Worm (Caenorhabditis elegans) whole organism, midembryonic: ENCODE results near the gene C53A5.11.

Experiments used
- T22C8.4 ChIP-seq: fragments of 200-800 bp; sonication (Bioruptor generic); IDR thresholded peaks from 2 replicates; pipeline ENCODE4 v1.3.6; 2022; ENCODE audit warnings: missing genetic modification characterization, missing compliant biosample characterization
- cog-1 ChIP-seq: sonication (generic microtip); optimal IDR thresholded peaks from 2 replicates; lab custom pipeline; 2016; ENCODE audit warnings: missing genetic modification characterization, missing compliant biosample characterization
- flt-1 ChIP-seq: fragments of 200-800 bp; sonication (Bioruptor generic); IDR thresholded peaks from 2 replicates; pipeline ENCODE4 v1.3.6; 2022; ENCODE audit warnings: missing genetic modification characterization, missing compliant biosample characterization
- klf-2 ChIP-seq: fragments of 200-800 bp; sonication (Bioruptor generic); conservative IDR thresholded peaks from 2 replicates; pipeline ENCODE4 v1.3.6; 2022; ENCODE audit warnings: missing genetic modification reagents, missing genetic modification characterization, missing compliant biosample characterization
- med-1 ChIP-seq: sonication (generic microtip); optimal IDR thresholded peaks from 2 replicates; lab custom pipeline; 2017; ENCODE audit warnings: missing genetic modification characterization, mild to moderate bottlenecking, missing compliant biosample characterization, antibody characterized with exemption, missing genetic modification reagents; ENCODE audit not compliant: insufficient read depth
- ref-1 ChIP-seq: fragments of 200-800 bp; sonication (Bioruptor generic); conservative IDR thresholded peaks from 2 replicates; pipeline ENCODE4 v1.3.6; 2022; ENCODE audit warnings: missing genetic modification reagents, missing genetic modification characterization, missing compliant biosample characterization
- tab-1 ChIP-seq: fragments of 200-800 bp; sonication (Bioruptor generic); IDR thresholded peaks from 2 replicates; pipeline ENCODE4 v1.3.6; 2022; ENCODE audit warnings: missing genetic modification characterization, missing compliant biosample characterization
- ztf-23 ChIP-seq: fragments of 200-800 bp; sonication (Bioruptor generic); IDR thresholded peaks from 2 replicates; pipeline ENCODE4 v1.3.6; 2022; ENCODE audit warnings: missing genetic modification reagents, missing genetic modification characterization, missing compliant biosample characterization
- ztf-29 ChIP-seq: fragments of 200-800 bp; sonication (Bioruptor generic); IDR thresholded peaks from 2 replicates; pipeline ENCODE4 v1.3.6; 2022; ENCODE audit warnings: missing genetic modification reagents, missing genetic modification characterization, missing compliant biosample characterization

C53A5.11 gene

ce11 chrV:14548510-14548909, 14.2 kb upstream of the C53A5.11 start:
- TF ChIP-seq ztf-23 (GFP tag; lab: Robert Waterston, UW) (no peak), ztf-29 (no peak), klf-2 (no peak), tab-1 (GFP tag; lab: Robert Waterston, UW) (no peak), med-1 (no peak)

DNA sequence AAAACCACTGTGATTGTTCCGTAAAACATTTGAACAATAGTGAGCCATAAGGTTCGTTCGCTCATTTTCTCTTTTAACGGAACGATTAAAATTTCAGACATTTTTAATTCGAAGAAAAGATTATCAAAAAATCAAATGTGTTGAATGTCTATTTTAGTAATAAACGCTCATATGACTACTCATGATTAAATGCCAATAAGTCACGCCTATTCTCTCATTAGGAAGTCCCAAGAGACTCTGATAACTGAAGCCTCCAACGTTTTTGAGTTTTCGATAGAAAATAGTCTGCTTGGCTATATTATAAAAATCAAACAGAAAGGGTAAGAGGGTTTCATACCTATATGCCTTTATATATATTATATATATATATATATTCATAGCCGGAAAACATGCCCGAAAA, 6.5 kb upstream of the C53A5.11 start, which contains the start of gene srg-47:
Gene srg-47, minus strand, starts transcription at position 101 of the 400 bp plus-strand sequence.
- no peak for TF ChIP-seq T22C8.4 (GFP tag; lab: Robert Waterston, UW)
- no peak for TF ChIP-seq ref-1 (GFP tag; lab: Robert Waterston, UW)
- no peak for TF ChIP-seq med-1
- TF ChIP-seq ztf-29, result no peak
- no peak for TF ChIP-seq tab-1 (GFP tag; lab: Robert Waterston, UW)
- no peak for TF ChIP-seq ztf-23 (GFP tag; lab: Robert Waterston, UW)
- TF ChIP-seq flt-1, result no peak
- no peak for TF ChIP-seq klf-2
- TF ChIP-seq cog-1 (tag; lab: Kevin White, UChicago), result no peak

DNA sequence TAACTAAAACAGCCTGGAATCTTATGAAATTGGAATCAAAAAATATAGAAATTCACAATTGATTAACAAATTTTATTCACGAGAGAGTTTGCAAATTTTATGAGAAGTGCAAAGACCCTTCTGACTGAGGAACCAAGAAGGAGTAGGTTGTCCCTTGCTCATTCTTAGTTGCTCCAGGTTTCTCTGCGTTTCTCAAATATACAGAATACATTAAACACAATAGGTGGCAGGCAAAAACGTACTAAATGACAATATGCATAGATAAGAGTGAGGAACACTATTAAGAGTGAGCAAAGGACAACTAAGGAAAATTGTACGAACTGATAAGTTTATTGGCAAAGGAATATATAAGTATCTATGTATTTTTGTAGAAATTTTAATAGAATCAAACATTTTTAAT, 3.9 kb upstream of the C53A5.11 start, which contains the start of gene C53A5.9:
Gene C53A5.9, minus strand, starts transcription at position 101 of the 400 bp plus-strand sequence.
- no peak for TF ChIP-seq med-1

DNA sequence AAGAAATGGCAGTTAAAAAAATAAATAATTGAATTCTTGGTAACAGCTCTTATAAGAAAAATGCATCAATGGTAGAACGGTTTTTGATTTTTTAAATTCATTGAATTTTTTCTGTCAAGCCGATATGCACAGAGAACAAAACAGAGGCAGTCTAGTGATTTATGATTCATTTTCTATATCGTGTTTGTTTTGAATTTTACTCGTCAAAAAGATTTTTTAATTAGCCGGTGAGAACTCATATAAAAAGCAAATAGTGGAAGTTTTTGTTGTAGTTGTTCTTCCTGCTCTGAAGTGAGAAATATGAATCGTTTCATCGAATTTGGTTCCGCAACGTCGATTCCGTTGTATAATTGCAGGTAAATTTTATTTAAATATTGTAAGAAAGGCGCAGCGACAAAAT, 3.4 kb upstream of the C53A5.11 start, which contains the start of gene srt-32:
Gene srt-32, plus strand, starts transcription at position 301 of the 400 bp plus-strand sequence.
- TF ChIP-seq T22C8.4 (GFP tag; lab: Robert Waterston, UW), result no peak
- TF ChIP-seq flt-1, result no peak
- TF ChIP-seq ztf-23 (GFP tag; lab: Robert Waterston, UW), result no peak

DNA sequence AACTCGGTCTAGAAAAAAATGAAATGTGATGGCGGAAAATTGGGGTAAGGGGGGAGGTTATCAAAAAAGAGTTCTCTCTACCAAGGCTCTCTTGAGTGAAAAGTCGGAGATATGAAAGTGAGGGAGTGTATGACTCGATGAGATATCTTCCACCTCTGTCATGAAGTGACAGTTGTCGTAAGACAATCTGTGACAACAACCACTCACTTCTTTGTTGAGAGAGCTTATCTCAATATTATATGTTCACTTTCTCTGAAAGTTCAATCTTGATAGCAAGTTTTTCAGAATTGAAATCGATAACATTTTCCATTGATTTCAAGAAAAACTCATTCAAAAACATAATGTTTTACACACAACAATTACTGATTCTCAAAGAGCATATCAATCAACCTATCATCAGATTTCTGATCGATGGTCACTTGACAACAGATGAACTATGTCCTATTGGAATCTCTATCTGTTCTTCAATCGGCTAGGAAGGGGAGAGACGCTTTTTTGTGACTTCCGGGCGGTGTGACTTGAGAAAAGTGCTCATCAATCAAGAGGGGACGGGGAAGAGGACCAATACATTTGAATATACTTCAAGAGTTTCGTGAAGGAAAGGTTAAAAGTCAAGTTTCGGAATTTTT, 14.2 kb downstream of the C53A5.11 start:
- no peak for TF ChIP-seq tab-1 (GFP tag; lab: Robert Waterston, UW)
- no peak for TF ChIP-seq ztf-29
- no peak for TF ChIP-seq klf-2
- TF ChIP-seq ztf-23 (GFP tag; lab: Robert Waterston, UW), result no peak
- TF ChIP-seq T22C8.4 (GFP tag; lab: Robert Waterston, UW), result no peak
- no peak for TF ChIP-seq cog-1 (tag; lab: Kevin White, UChicago)
- TF ChIP-seq flt-1, result no peak
- no peak for TF ChIP-seq ref-1 (GFP tag; lab: Robert Waterston, UW)
- TF ChIP-seq med-1, result no peak

ce11 chrV:14579619-14580018, 16.9 kb downstream of the C53A5.11 start, which contains the start of gene gar-3:
gar-3 (minus strand) TSS chrV:14579719.
- no peak for TF ChIP-seq ztf-29
- TF ChIP-seq flt-1, result no peak

- TF ChIP-seq cog-1 (tag; lab: Kevin White, UChicago) (no peak), tab-1 (GFP tag; lab: Robert Waterston, UW) (no peak), T22C8.4 (GFP tag; lab: Robert Waterston, UW) (no peak), flt-1 (no peak), ref-1 (GFP tag; lab: Robert Waterston, UW) (no peak), med-1 (no peak), ztf-23 (GFP tag; lab: Robert Waterston, UW) (no peak), ztf-29 (no peak), klf-2 (no peak)
Measured at ce11 chrV:14585351-14585750, 22.7 kb downstream of the C53A5.11 start, which contains the start of gene Y40H4A.2. Y40H4A.2 (minus strand) TSS chrV:14585451.

DNA sequence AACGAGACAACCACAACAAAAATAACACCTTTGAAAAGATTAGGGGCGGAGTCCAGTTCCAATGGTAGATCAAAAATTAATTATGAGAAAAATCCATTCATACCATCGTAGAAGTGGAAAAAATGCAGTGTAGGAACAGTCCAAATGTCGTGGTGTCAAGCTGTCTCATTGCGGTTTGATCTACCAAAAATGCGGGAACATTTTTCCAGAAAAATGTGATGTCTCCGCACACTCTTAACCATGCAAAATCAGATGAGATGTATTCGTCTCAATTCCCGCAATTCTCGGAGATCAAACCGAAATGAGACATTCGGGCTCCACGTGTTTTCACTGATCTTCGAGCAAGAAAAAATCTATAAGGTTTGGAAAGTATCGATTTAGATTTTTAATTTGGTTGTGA, 31.4 kb downstream of the C53A5.11 start:
- TF ChIP-seq T22C8.4 (GFP tag; lab: Robert Waterston, UW) (no peak), klf-2 (no peak), med-1 (no peak)

ce11 chrV:14594943-14595342, 32.3 kb downstream of the C53A5.11 start:
- no peak for TF ChIP-seq T22C8.4 (GFP tag; lab: Robert Waterston, UW)
- TF ChIP-seq klf-2, result no peak
- no peak for TF ChIP-seq tab-1 (GFP tag; lab: Robert Waterston, UW)
- no peak for TF ChIP-seq ztf-29
- no peak for TF ChIP-seq ref-1 (GFP tag; lab: Robert Waterston, UW)
- TF ChIP-seq flt-1, result no peak
- no peak for TF ChIP-seq ztf-23 (GFP tag; lab: Robert Waterston, UW)
- no peak for TF ChIP-seq med-1
- TF ChIP-seq cog-1 (tag; lab: Kevin White, UChicago), result no peak

DNA sequence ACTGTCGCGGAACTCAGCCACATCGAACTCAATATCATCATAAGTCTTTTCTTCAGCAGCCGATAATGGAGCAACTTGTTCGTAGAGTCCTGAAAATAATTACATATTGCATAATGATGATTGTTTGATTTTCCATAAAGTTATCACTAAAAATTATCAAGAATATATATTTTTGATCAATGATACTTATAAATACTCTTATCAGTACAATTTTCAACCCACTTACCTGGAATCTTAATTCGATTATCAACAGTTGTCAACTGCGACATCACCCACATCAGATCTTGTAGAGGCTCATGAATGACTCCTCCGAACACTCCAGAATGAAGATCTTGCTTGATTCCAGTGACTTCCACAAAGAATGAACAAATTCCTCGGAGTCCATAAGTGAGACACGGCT, 33.3 kb downstream of the C53A5.11 start:
- no peak for TF ChIP-seq flt-1
- no peak for TF ChIP-seq T22C8.4 (GFP tag; lab: Robert Waterston, UW)
- no peak for TF ChIP-seq tab-1 (GFP tag; lab: Robert Waterston, UW)
- no peak for TF ChIP-seq klf-2
- TF ChIP-seq med-1, result no peak
- no peak for TF ChIP-seq cog-1 (tag; lab: Kevin White, UChicago)

DNA sequence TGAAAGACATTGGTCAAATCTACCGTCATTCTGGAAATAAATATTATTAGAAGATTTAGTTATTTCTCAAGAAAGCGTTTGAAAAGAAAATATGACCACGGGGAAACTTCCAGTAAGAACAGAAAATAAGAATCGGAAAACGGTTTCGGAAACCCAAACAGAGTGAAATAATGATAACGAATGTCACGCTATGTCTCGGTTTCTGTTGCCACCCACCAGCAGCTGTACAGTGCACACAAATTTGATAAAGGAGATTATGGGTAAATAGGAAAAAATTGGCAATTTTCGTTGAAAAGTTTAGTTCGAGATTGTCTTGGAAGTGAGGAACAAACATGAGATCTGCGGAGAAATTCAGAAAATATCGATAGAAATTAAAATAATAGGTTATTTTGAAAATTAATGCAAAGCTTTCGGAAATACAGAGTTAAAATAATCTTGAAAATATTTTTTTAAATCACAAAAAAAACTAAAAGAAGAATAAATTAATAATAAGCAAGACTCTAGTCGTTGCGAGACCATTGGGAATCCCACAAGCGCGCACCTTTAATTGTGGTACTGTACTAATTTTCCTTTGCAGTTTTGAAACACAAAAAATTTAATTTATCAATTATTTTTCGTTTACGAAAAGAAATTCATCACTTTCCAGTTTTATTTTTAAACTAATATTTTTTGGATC, 34.5 kb downstream of the C53A5.11 start, which contains the start of gene pes-9:
Gene pes-9, minus strand, starts transcription at position 30 of the 676 bp plus-strand sequence.
- TF ChIP-seq flt-1 (no peak), klf-2 (no peak), ztf-29 (no peak)
